Fruit fly (Drosophila melanogaster) whole organism, embryonic: ENCODE results near the gene Rfx.

Experiments
- Bdp1 ChIP-seq: fragments of 200-800 bp; sonication (Bioruptor generic); optimal IDR thresholded peaks from 3 replicates; lab custom pipeline; 2016; ENCODE audit warnings: missing biosample characterization, missing genetic modification characterization
- CG11093 ChIP-seq: fragments of 200-800 bp; sonication (Bioruptor generic); IDR thresholded peaks from 3 replicates; pipeline ENCODE4 v1.3.6; 2022; ENCODE audit warnings: missing biosample characterization, missing genetic modification characterization
- CG12236 ChIP-seq: fragments of 200-800 bp; sonication (Bioruptor generic); optimal IDR thresholded peaks from 2 replicates; lab custom pipeline; 2016; ENCODE audit warnings: missing biosample characterization, missing genetic modification characterization
- CG13123 ChIP-seq: fragments of 200-800 bp; sonication (Bioruptor generic); optimal IDR thresholded peaks from 2 replicates; lab custom pipeline; 2016; ENCODE audit warnings: missing biosample characterization, missing genetic modification characterization
- CG14014 ChIP-seq: fragments of 200-800 bp; sonication (Bioruptor generic); IDR thresholded peaks from 2 replicates; pipeline ENCODE4 v1.3.6; 2022; ENCODE audit warnings: missing biosample characterization, missing genetic modification characterization
- CG15011 ChIP-seq: fragments of 200-800 bp; sonication (Bioruptor generic); optimal IDR thresholded peaks from 3 replicates; lab custom pipeline; 2018; ENCODE audit warnings: missing biosample characterization, mild to moderate bottlenecking, missing genetic modification characterization
- CG15073 ChIP-seq: fragments of 200-800 bp; sonication (Bioruptor generic); optimal IDR thresholded peaks from 2 replicates; lab custom pipeline; 2016; ENCODE audit warnings: missing biosample characterization, missing genetic modification characterization
- CG15601 ChIP-seq: fragments of 200-800 bp; sonication (Bioruptor generic); optimal IDR thresholded peaks from 3 replicates; lab custom pipeline; 2019; ENCODE audit warnings: missing biosample characterization, mild to moderate bottlenecking, missing genetic modification characterization, moderate library complexity
- CG16815 ChIP-seq: fragments of 200-800 bp; sonication (Bioruptor generic); optimal IDR thresholded peaks from 3 replicates; lab custom pipeline; 2017; ENCODE audit warnings: missing biosample characterization, mild to moderate bottlenecking, missing genetic modification characterization
- CG17829 ChIP-seq: fragments of 200-800 bp; optimal IDR thresholded peaks from 2 replicates; lab custom pipeline; 2019; ENCODE audit warnings: missing biosample characterization, mild to moderate bottlenecking, missing genetic modification characterization, moderate library complexity
- CG18011 ChIP-seq: fragments of 200-800 bp; sonication (Bioruptor generic); optimal IDR thresholded peaks from 2 replicates; lab custom pipeline; 2017; ENCODE audit warnings: missing biosample characterization, missing genetic modification characterization, mild to moderate bottlenecking, moderate library complexity, missing genotype
- CG2199 ChIP-seq: fragments of 200-800 bp; sonication (Bioruptor generic); IDR thresholded peaks from 3 replicates; pipeline ENCODE4 v1.3.6; 2022; ENCODE audit warnings: missing biosample characterization, missing genetic modification characterization
- CG30431 ChIP-seq: fragments of 200-800 bp; sonication (Bioruptor generic); optimal IDR thresholded peaks from 2 replicates; lab custom pipeline; 2017; ENCODE audit warnings: missing biosample characterization, missing genetic modification characterization
- CG4820 ChIP-seq: fragments of 200-800 bp; sonication (Bioruptor generic); optimal IDR thresholded peaks from 3 replicates; lab custom pipeline; 2016; ENCODE audit warnings: missing biosample characterization, missing genetic modification characterization
- CG8388 ChIP-seq: fragments of 200-800 bp; sonication (Bioruptor generic); optimal IDR thresholded peaks from 2 replicates; lab custom pipeline; 2019; ENCODE audit warnings: missing biosample characterization, mild to moderate bottlenecking, missing genetic modification characterization, moderate library complexity
- CG8924 ChIP-seq: fragments of 200-800 bp; optimal IDR thresholded peaks from 3 replicates; lab custom pipeline; 2019; ENCODE audit warnings: missing biosample characterization, mild to moderate bottlenecking, missing genetic modification characterization, moderate library complexity
- CG9876 ChIP-seq: fragments of 200-800 bp; sonication (Bioruptor generic); optimal IDR thresholded peaks from 2 replicates; lab custom pipeline; 2016; ENCODE audit warnings: missing biosample characterization, missing genetic modification characterization
- CoRest ChIP-seq: fragments of 200-800 bp; sonication (Bioruptor generic); optimal IDR thresholded peaks from 3 replicates; lab custom pipeline; 2018; ENCODE audit warnings: missing biosample characterization, mild to moderate bottlenecking, missing genetic modification characterization, moderate library complexity
- CrebB ChIP-seq: fragments of 200-800 bp; sonication (Bioruptor generic); optimal IDR thresholded peaks from 3 replicates; lab custom pipeline; 2018; ENCODE audit warnings: missing biosample characterization, mild to moderate bottlenecking, missing genetic modification characterization
- Dip2 ChIP-seq: fragments of 200-800 bp; sonication (Bioruptor generic); IDR thresholded peaks from 2 replicates; pipeline ENCODE4 v1.3.6; 2022; ENCODE audit warnings: missing biosample characterization, missing genetic modification characterization
- HLH54F ChIP-seq: fragments of 200-800 bp; sonication (Bioruptor generic); optimal IDR thresholded peaks from 3 replicates; lab custom pipeline; 2016; ENCODE audit warnings: missing biosample characterization, missing genetic modification characterization
- Kr ChIP-seq: fragments of 200-800 bp; sonication (Bioruptor generic); optimal IDR thresholded peaks from 2 replicates; lab custom pipeline; 2017; ENCODE audit warnings: missing biosample characterization, mild to moderate bottlenecking, missing genetic modification characterization
- Lim3 ChIP-seq: fragments of 200-800 bp; sonication (Bioruptor generic); IDR thresholded peaks from 2 replicates; pipeline ENCODE4 v1.3.6; 2022; ENCODE audit warnings: missing biosample characterization, missing genetic modification characterization
- MESR4 ChIP-seq: fragments of 200-800 bp; sonication (Bioruptor generic); optimal IDR thresholded peaks from 2 replicates; lab custom pipeline; 2018; ENCODE audit warnings: missing biosample characterization, mild to moderate bottlenecking, missing genetic modification characterization, moderate library complexity
- Rx ChIP-seq: fragments of 200-800 bp; sonication (Bioruptor generic); IDR thresholded peaks from 2 replicates; pipeline ENCODE4 v1.3.6; 2022; ENCODE audit warnings: missing biosample characterization, missing genetic modification characterization
- Side ChIP-seq: fragments of 200-800 bp; sonication (Bioruptor generic); optimal IDR thresholded peaks from 2 replicates; lab custom pipeline; 2016; ENCODE audit warnings: missing biosample characterization, missing genetic modification characterization
- Sox100B ChIP-seq: fragments of 200-800 bp; sonication (Bioruptor generic); optimal IDR thresholded peaks from 3 replicates; lab custom pipeline; 2018; ENCODE audit warnings: missing biosample characterization, mild to moderate bottlenecking, missing genetic modification characterization
- Trl ChIP-seq, 3 experiments: fragments of >200 bp in 2 of 3; fragments of 200-800 bp in 1 of 3; sonication (Bioruptor generic) in 1 of 3; optimal IDR thresholded peaks; 2 replicates in 1 of 3; 3 replicates in 2 of 3; lab custom pipeline; 2016 to 2017; ENCODE audit warnings: missing biosample characterization in 1 of 3, missing genetic modification characterization in 1 of 3
- ash1 ChIP-seq: fragments of 200-800 bp; sonication (Bioruptor generic); optimal IDR thresholded peaks from 2 replicates; lab custom pipeline; 2018; ENCODE audit warnings: missing biosample characterization, mild to moderate bottlenecking, missing genetic modification characterization
- br ChIP-seq: fragments of >200 bp; optimal IDR thresholded peaks from 2 replicates; lab custom pipeline; 2017
- dpn ChIP-seq, 2 experiments: fragments of 200-800 bp; sonication (Bioruptor generic); optimal IDR thresholded peaks; 3 replicates each; lab custom pipeline; 2016; ENCODE audit warnings: missing biosample characterization in 2 of 2, missing genetic modification characterization in 2 of 2
- ems ChIP-seq: fragments of 200-800 bp; sonication (Bioruptor generic); optimal IDR thresholded peaks from 3 replicates; lab custom pipeline; 2016; ENCODE audit warnings: missing biosample characterization, missing genetic modification characterization
- ftz-f1 ChIP-seq: fragments of 200-800 bp; sonication (Bioruptor generic); optimal IDR thresholded peaks from 2 replicates; lab custom pipeline; 2016; ENCODE audit warnings: missing biosample characterization, missing genetic modification characterization
- gcm ChIP-seq: fragments of 200-800 bp; sonication (Bioruptor generic); optimal IDR thresholded peaks from 2 replicates; lab custom pipeline; 2019; ENCODE audit warnings: missing biosample characterization, mild to moderate bottlenecking, missing genetic modification characterization, moderate library complexity
- grn ChIP-seq: fragments of 200-800 bp; sonication (Bioruptor generic); optimal IDR thresholded peaks from 3 replicates; lab custom pipeline; 2017; ENCODE audit warnings: missing biosample characterization, missing genetic modification characterization
- gsb-n ChIP-seq: fragments of 200-800 bp; sonication (Bioruptor generic); optimal IDR thresholded peaks from 3 replicates; lab custom pipeline; 2018; ENCODE audit warnings: missing biosample characterization, mild to moderate bottlenecking, missing genetic modification characterization
- knrl ChIP-seq: fragments of 200-800 bp; sonication (Bioruptor generic); IDR thresholded peaks from 3 replicates; pipeline ENCODE4 v1.3.6; 2022; ENCODE audit warnings: missing biosample characterization, missing genetic modification characterization; ENCODE audit not compliant: partially characterized antibody
- lab ChIP-seq: fragments of 200-800 bp; sonication (Bioruptor generic); optimal IDR thresholded peaks from 3 replicates; lab custom pipeline; 2017; ENCODE audit warnings: missing biosample characterization, missing genetic modification characterization, mild to moderate bottlenecking, moderate library complexity, missing genetic modification reagents
- luna ChIP-seq: fragments of 200-800 bp; sonication (Bioruptor generic); optimal IDR thresholded peaks from 2 replicates; lab custom pipeline; 2016; ENCODE audit warnings: missing biosample characterization, missing genetic modification characterization
- pan ChIP-seq, 4 experiments: fragments of >200 bp in 3 of 4; fragments of 200-800 bp in 1 of 4; sonication (Bioruptor generic) in 1 of 4; optimal IDR thresholded peaks in 3 of 4; IDR thresholded peaks in 1 of 4; 2 replicates each; pipeline versions ENCODE4 v1.3.6 to Lab custom; 2017 to 2022; ENCODE audit warnings: missing biosample characterization in 2 of 4, missing genetic modification characterization in 2 of 4, mixed read lengths in 1 of 4
- peb ChIP-seq: fragments of 200-800 bp; sonication (Bioruptor generic); IDR thresholded peaks from 2 replicates; pipeline ENCODE4 v1.3.6; 2022; ENCODE audit warnings: missing biosample characterization, missing genetic modification characterization
- pho ChIP-seq: fragments of 200-800 bp; sonication (Bioruptor generic); optimal IDR thresholded peaks from 2 replicates; lab custom pipeline; 2016; ENCODE audit warnings: missing biosample characterization, missing genetic modification characterization
- slbo ChIP-seq: fragments of 200-800 bp; sonication (Bioruptor generic); IDR thresholded peaks from 2 replicates; pipeline ENCODE4 v1.3.6; 2022; ENCODE audit warnings: missing biosample characterization, missing genetic modification characterization
- so ChIP-seq: fragments of 200-800 bp; sonication (Bioruptor generic); IDR thresholded peaks from 3 replicates; pipeline ENCODE4 v1.3.6; 2022; ENCODE audit warnings: missing biosample characterization, missing genetic modification characterization
- sr ChIP-seq: fragments of 200-800 bp; sonication (Bioruptor generic); IDR thresholded peaks from 3 replicates; pipeline ENCODE4 v1.3.6; 2022; ENCODE audit warnings: missing biosample characterization, missing genetic modification characterization
- trh ChIP-seq: fragments of 200-800 bp; sonication (Bioruptor generic); optimal IDR thresholded peaks from 2 replicates; lab custom pipeline; 2016; ENCODE audit warnings: missing biosample characterization, missing genetic modification characterization
- twi ChIP-seq: fragments of 200-800 bp; optimal IDR thresholded peaks from 2 replicates; lab custom pipeline; 2019; ENCODE audit warnings: missing biosample characterization, mild to moderate bottlenecking, missing genetic modification characterization, moderate library complexity
- z ChIP-seq: fragments of 200-800 bp; sonication (Bioruptor generic); IDR thresholded peaks from 3 replicates; pipeline ENCODE4 v1.3.6; 2022; ENCODE audit warnings: missing biosample characterization, missing genetic modification characterization
- zf30C ChIP-seq: fragments of 200-800 bp; sonication (Bioruptor generic); optimal IDR thresholded peaks from 3 replicates; lab custom pipeline; 2018; ENCODE audit warnings: missing biosample characterization, mild to moderate bottlenecking, missing genetic modification characterization

Gene Rfx

dm6 chr3R:10393654-10394367, 15.9 kb upstream of the Rfx start (continued):
- TF ChIP-seq Rx (GFP tag; lab: Robert Waterston, UW) (peak; percentile 68), Bdp1 (GFP tag; lab: Kevin White, UChicago) (no peak), lab (GFP tag; lab: Kevin White, UChicago) (peak; percentile 82), Dip2 (GFP tag; lab: Robert Waterston, UW) (no peak), CG30431 (GFP tag; lab: Kevin White, UChicago) (no peak), CG12236 (peak; percentile 64), CG13123 (GFP tag; lab: Kevin White, UChicago) (peak; percentile 50), br (lab: Kevin White, UChicago) (no peak), CG17829 (tag; lab: Kevin White, UChicago) (peak; percentile 74), CG9876 (GFP tag; lab: Kevin White, UChicago) (no peak), ftz-f1 (GFP tag; lab: Kevin White, UChicago) (peak; percentile 87), Kr (GFP tag; lab: Kevin White, UChicago) (no peak), CG15073 (GFP tag; lab: Kevin White, UChicago) (no peak), trh (GFP tag; lab: Kevin White, UChicago) (peak; percentile 44), CG15601 (tag; lab: Kevin White, UChicago) (peak; percentile 56), pho (GFP tag; lab: Kevin White, UChicago) (peak; percentile 78), zf30C (GFP tag; lab: Kevin White, UChicago) (no peak), Trl (optimal IDR thresholded peaks at IDR 0.05; lab: Kevin White, UChicago) (no peak), Trl (GFP tag; optimal IDR thresholded peaks at IDR 0.05; lab: Kevin White, UChicago) (peak; percentile 81), z (GFP tag; lab: Robert Waterston, UW) (no peak), dpn (GFP tag; optimal IDR thresholded peaks at IDR 0.05; lab: Kevin White, UChicago) (peak; percentile 81 to 84), HLH54F (GFP tag; lab: Kevin White, UChicago) (peak; percentile 48), grn (GFP tag; lab: Kevin White, UChicago) (peak; percentile 99), CG18011 (peak; percentile 42), CG8388 (GFP tag; lab: Kevin White, UChicago) (peak; percentile 73), knrl (GFP tag; lab: Robert Waterston, UW) (no peak), CG2199 (GFP tag; lab: Robert Waterston, UW) (no peak), sr (no peak), CG8924 (tag; lab: Kevin White, UChicago) (peak; percentile 87), CrebB (tag; lab: Kevin White, UChicago) (peak; percentile 81), MESR4 (GFP tag; lab: Kevin White, UChicago) (no peak), Lim3 (GFP tag; lab: Robert Waterston, UW) (peak; percentile 63; the same call in 1 of the 2 replicates), CG15011 (GFP tag; lab: Kevin White, UChicago) (peak; percentile 16), CG14014 (GFP tag; lab: Robert Waterston, UW) (peak; percentile 93), ash1 (GFP tag; lab: Kevin White, UChicago) (no peak), CoRest (peak; percentile 88), gsb-n (tag; lab: Kevin White, UChicago) (no peak), twi (tag; lab: Kevin White, UChicago) (peak; percentile 57), gcm (GFP tag; lab: Kevin White, UChicago) (peak; percentile 77), luna (GFP tag; lab: Kevin White, UChicago) (peak; percentile 75), CG11093 (GFP tag; lab: Robert Waterston, UW) (peak; percentile 58; the same call in 2 of the 3 replicates), Side (GFP tag; lab: Kevin White, UChicago) (peak; percentile 64), Sox100B (peak; percentile 76), CG4820 (peak; percentile 59), pan (optimal IDR thresholded peaks at IDR 0.05; lab: Kevin White, UChicago) (no peak), pan (GFP tag; optimal IDR thresholded peaks at IDR 0.05 in 1 of 2, IDR thresholded peaks at IDR 0.05 in 1 of 2) (peak in 1 of 2 experiments; percentile 91), ems (GFP tag; lab: Kevin White, UChicago) (peak; percentile 52), peb (GFP tag; lab: Robert Waterston, UW) (no peak), slbo (GFP tag; lab: Robert Waterston, UW) (peak; percentile 91), so (GFP tag; lab: Robert Waterston, UW) (peak; percentile 91), CG16815 (no peak)
